Fruit fly (Drosophila melanogaster) whole organism, larva: ENCODE results near the gene MtnD.
A peak's percentile ranks its signal among the peaks of the same experiment; 100 is the strongest.

ENCODE experiments used
- noc ChIP-seq: fragments of 200-800 bp; sonication (Bioruptor generic); optimal IDR thresholded peaks from 3 replicates; lab custom pipeline; 2019; ENCODE audit warnings: missing biosample characterization, mild to moderate bottlenecking, missing genetic modification characterization, moderate library complexity

The MtnD gene

DNA sequence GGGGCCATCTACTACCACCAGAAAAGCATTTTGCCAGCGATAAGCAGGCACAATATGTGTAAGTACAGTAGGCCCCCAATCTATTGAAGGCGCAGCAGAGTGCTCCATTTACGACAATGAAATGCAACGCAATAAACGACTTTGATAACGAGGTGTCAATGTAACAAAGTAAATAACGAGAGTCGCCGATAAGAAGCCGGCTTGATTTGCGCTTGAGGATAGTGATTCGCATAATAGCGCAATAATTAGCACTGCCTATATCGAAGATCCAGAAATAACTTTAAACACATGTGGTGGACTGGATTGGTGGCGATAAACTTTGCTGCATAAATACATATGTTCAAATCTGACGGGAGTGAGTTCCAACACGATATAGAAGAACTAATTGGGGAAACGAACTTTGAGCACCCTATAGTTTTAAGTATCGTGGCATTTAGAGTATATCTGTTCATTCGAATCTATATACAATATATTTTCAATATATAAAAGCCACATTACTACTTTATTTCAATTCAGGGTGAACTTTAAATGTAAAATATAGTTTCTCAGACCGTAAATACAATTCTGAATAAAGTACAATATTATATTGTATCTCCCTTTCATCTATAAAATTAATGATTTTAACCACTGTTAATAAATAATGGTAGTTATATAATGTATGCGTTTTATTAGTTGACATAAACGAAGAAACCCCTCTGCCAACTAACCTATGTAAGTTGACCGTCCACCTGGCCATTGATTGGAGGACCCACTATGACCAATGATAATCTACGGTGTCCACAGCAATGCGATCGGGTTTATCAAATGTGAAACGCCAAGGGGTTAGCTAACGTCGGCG is 14.5 kb downstream of the MtnD start:
- no peak for TF ChIP-seq noc (tag; lab: Kevin White, UChicago)

DNA sequence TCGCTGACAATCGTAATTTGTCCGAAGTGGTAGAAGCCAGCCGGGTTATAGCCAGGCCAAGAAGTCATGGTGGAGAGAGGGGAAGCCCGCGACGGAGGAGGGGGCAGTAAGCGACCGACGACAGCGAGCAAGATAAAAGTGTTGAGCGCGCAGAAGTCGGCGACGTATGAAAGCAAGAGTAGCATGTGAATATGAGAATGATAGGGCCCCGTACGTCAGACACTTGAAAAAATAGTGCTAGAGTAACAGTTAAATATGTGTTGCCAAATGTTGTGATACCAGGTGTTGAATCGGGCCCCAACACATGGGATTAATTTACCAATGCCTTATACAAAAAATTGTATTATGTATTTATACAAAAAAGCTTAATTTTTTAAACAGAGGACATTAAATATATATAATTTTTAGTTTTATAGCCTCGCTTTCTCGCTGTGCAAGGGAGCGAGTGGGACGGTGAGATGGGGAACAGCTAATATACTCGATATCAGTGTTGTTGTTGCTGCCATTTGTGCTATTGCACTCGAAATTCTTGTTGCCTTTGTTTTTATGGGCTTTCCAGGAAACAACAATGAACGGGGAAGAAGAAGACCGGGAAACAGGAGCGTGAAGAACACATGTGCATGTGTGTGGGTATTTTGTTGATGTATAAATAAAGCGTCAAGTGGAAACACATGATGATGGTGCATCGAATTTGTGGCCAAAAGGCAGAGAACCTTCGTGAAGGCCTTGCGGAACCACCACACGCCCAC is 15.3 kb downstream of the MtnD start:
- TF ChIP-seq noc (tag; lab: Kevin White, UChicago): peak; percentile 91

DNA sequence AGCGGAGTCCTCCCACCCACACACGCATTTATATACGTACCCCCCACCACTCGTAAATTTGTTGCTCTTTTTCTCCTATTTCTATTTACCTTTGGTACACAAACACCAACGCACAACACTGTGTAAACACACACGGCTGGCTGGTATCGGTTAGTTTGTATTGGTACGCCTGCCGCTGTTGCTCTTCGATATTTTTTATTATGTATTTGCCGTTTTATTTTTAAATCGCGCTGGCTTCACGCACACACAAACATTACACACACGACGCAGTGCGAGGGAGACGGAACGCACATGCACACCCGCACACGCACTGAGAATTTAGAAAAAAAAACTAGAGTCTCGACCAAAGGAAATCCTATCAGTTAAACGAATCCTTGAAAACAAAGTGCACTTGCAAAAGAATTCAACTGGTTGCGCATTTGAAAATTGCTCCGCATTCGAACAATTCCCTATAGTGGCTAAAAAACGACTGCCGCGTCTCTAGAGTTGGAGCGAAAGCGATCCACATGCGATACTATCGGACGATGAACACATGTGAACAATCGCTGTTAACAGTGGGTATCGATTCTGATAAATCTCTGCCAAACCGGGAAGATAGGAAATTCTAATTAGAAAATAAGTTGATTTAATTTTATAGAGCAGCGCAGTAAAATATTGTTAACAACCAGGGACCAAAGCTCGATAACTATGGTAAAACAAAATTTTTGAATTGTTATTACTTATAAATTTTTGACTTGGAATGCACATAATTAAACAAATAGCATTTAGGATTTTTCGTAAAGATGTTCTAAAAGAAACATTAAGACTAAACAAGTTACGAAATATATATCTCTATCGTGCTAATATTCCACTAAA is 16.1 kb downstream of the MtnD start:
- peak; percentile 69 for TF ChIP-seq noc (tag; lab: Kevin White, UChicago)

DNA sequence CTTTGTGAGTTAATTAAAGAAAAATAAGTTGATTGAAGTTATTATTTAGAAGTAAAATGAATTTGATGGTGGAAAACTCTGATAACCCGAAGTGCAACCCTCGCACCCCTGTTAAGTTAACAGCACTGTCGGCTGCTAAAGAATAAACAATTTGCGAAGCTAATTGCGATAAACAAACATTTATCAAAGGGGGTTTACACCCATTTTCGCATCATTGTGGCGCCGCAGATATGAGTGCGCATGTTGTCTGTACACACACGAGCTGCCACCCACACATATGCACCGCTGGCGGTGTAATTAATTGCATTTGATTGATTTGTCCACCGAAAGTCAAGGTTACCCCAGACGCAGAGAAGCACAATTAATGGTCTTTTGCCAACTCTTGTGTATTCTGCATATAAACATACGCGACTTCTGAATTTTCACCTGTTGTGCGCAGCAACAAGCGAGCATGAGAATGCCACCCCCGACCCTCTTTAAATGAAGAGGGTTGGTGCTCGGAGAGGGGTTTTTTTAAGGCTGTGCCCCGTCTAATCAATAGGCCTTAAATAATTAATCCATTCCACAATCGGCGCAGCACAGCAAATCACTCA is 16.8 kb downstream of the MtnD start:
- no peak for TF ChIP-seq noc (tag; lab: Kevin White, UChicago)

DNA sequence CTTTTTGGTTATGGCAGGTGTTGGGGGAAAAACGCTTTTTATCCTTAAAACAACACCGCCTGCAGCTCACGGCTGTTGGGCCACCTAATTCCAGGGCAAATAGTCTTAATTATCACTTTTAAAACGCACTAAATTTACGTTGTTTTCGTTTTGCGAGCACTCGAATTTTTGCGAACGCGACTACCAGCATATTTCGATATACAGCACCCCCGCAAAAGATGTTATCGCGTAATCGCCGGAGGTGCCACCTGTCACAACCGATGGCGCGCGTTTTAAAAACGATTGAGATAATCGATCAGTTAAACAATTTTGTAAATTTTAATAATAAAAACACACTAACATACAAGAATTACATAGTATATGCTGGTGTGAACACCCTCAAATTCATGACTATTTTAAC is 17.3 kb downstream of the MtnD start, which contains the start of gene Stat92E:
Stat92E (minus strand) TSS at position 219 of the 400 bp plus-strand sequence.
- no peak for TF ChIP-seq noc (tag; lab: Kevin White, UChicago)

DNA sequence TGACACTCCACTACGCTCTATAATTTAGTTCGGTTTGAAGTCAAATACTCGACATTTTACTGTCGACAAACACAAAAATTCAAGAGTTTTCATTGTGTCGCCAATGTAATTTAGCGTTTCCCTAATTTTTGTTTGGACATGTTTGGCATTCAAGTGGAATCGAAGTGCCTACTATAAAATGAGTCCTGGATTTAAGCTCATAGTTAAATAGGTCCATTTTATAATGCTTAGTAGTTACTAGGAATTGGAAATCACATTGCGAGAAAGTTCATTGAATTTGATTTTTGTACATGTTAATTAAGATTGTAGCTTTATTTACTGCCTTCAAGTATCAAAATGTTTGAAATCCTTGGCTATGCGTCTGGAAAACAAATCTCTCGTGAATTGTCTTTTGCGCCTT is 19.5 kb downstream of the MtnD start, which contains the start of gene att-ORFB:
att-ORFB (minus strand) TSS at position 101 of the 400 bp plus-strand sequence.
- no peak for TF ChIP-seq noc (tag; lab: Kevin White, UChicago)

DNA sequence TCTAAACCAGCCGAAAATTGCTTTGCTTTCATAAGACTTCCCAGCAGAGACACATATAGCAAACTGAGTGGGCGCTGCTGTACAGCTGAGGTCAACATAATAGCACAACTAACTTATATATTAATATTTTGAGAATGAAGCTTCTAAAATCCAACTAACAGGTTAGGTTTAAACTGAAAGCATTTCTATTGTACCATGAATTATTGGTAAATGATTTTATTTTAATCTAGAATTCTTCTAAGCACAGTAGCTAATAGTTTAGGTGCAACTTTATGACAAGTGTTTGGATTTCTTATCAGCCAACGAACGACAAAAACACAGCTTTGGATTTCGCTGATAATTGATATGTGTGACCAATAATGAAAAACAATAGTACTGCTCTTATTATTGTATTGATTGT is 20.3 kb downstream of the MtnD start:
- TF ChIP-seq noc (tag; lab: Kevin White, UChicago): peak; percentile 39

DNA sequence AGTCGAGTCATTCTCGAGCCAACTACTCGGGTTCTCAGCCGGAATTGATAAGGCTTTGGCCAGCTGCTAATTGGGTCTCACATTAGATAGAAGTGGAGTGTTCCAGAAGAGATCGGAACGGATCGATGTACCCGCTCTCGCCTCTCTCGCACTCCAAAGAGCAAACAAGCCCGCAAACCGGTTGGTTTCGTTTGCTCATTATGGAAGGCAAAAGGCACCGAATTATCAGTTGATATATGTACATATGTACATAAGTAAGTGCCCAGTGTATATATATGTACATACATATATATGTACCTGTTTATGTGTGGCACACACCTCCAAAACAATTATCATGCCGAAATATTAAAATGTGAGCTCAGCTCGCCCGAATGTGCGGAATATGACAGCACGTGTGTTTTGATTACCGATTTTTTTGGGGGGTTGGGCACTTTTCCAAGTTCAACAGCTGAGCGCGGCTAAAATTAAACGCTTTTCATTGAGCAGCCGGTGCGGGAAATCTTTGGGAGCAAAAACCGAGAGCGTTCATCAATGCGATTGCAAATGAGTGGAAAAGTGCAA is 21.0 kb downstream of the MtnD start:
- TF ChIP-seq noc (tag; lab: Kevin White, UChicago): no peak

DNA sequence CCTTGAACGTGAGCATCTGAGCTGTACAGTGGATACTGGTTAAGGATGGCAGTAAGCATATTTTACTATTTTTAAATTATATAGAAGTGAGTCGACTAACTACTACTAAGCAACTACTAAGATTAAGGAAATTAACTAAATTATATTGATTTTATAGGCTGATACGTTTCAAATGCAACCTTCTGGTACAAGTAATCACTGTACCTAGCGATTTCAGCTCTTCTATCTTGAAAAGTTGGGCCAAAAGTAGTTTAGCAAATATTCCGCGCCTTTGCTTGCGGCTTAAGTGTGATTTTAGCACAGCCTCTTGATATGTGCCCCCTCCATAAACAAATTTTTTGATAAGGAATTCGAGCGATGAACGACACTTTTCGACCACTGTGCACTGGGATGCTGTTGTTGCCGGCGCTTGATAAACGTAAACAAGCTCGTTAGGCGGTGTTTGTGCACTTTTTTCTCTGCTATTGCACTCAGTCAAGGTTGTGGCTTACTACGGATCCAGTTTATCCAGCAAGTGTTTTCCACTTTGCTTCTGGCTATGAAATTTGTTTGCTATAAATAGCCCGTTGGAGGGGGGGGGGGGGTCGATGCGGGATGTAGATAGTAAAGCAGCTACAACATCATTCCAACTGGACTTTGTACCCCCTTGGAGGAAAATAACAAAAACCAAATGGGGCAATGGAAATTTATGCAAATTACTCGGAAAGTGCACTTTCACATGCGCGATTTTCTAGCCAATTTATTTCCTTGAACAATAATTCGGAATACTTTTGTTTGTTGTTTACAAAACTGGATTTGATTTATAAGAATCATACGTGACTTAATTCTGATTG is 21.7 kb downstream of the MtnD start:
- peak; percentile 87 for TF ChIP-seq noc (tag; lab: Kevin White, UChicago)

DNA sequence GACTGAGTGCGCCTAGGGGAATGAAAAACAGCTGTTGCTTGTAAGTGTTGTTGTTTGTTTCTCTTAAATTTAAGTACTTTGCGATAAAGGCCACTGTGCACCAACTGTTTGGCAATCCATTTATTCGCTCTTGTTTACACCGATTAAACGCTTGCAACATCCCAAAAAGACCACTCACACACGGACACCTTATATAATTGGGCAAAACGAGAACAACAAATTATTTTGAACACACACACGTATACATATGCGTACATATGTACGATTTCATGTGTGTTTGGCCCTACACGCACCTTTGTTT is 22.3 kb downstream of the MtnD start:
- no peak for TF ChIP-seq noc (tag; lab: Kevin White, UChicago)

DNA sequence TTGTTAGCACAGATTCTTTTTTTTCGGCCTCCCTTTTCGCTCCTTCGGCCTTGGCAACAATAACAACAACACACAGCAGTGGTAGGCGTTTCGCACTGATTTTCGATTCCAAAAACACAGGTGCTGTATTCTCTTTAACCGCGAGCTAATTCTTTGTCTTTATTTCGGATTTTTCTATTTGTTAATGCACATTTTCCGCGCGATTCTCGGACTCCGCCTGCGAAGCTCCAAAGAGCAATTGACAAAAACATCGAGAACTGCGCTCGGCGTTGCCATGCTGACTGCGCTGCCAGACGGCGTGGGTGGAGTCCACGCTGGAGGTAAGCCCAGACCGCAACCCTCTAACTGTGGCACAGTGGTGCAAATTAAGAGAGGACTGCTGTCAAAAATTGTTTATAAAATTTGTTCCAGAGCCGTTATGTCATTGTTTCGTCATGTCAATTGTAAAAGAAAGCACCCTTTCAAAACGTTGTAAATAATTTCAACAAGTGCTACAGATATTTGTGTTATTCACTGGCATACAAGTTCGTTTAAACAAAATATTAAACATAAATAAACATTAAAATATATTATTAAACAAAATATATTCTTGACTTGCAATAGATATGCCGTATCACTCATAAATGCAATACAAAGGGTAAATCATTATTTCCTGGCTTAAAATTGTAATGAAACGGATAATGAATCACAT is 22.8 kb downstream of the MtnD start, which contains the start of the genes DPCoAC and CG5180:
DPCoAC (minus strand) TSS at position 253 of the 691 bp plus-strand sequence.
CG5180 (plus strand) TSS at position 516 of the 691 bp plus-strand sequence.
- TF ChIP-seq noc (tag; lab: Kevin White, UChicago): peak; percentile 36

DNA sequence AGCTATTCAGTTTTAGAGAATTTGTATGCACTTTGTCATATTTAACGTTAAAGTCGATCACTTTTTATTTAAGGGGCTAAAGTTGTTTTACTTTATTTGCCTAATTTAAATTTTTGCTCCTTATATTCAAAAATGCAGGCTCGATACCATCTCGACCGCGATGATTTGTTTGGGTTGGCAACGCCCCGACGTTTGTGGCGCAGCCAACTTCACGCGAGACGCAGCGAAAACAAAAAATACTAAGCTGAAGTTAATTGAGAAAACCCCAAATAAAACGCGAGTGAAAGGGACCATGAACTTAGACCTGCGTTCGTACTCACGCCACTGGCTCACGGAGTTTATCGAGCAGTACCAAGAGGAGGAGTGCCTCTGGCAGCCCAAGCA is 23.3 kb downstream of the MtnD start:
- no peak for TF ChIP-seq noc (tag; lab: Kevin White, UChicago)

DNA sequence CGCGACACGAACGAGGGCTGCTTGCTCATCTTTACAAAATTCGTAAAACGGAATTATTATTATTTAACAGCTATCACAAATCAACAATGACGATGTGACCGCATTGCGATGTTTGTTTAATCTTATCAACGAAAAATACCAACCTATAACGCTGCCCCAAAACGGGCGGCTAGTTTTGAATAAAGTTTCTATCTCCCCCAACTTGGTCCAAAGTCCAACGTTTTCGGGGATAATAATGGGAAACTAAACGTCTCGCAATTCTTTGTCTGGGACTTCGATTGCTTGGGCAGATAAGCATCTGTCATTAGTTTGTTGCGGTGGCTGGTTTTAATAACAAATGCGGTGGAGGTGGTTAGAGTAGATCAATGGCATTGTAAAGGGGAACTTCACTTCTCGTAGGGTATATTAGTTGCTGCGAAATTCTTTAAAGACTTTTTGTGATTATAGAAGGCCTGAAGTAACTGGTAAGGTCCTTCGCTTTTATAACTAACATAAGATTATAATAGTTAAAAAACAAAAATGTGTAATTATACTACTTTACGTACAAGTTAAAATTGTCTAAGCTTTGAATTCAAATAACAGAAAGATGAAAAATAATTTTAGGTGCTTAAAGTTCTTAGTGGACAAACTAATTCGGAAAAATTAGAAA is 25.4 kb downstream of the MtnD start, which contains the start of gene CG15922:
CG15922 (minus strand) TSS at position 262 of the 649 bp plus-strand sequence.
- TF ChIP-seq noc (tag; lab: Kevin White, UChicago): no peak
